Worm (Caenorhabditis elegans) whole organism, early embryonic: ENCODE data around the gene rps-29.

ENCODE experiments used
- B0310.2 ChIP-seq: sonication (generic microtip); optimal IDR thresholded peaks from 2 replicates; lab custom pipeline; 2016; ENCODE audit warnings: mild to moderate bottlenecking, missing genetic modification characterization, missing compliant biosample characterization
- F13C5.2 ChIP-seq: sonication (generic microtip); optimal IDR thresholded peaks from 2 replicates; lab custom pipeline; 2017; ENCODE audit warnings: mild to moderate bottlenecking, missing genetic modification characterization, inconsistent platforms, missing compliant biosample characterization
- aly-1 ChIP-seq: sonication (generic microtip); optimal IDR thresholded peaks from 2 replicates; lab custom pipeline; 2016; ENCODE audit warnings: missing genetic modification characterization, missing compliant biosample characterization
- ama-1 ChIP-seq: fragments of 150-350 bp; optimal IDR thresholded peaks from 2 replicates; lab custom pipeline; 2014
- ceh-36 ChIP-seq: sonication (generic microtip); optimal IDR thresholded peaks from 2 replicates; lab custom pipeline; 2016; ENCODE audit warnings: missing genetic modification characterization, inconsistent platforms, missing compliant biosample characterization
- ets-7 ChIP-seq: sonication (generic microtip); optimal IDR thresholded peaks from 2 replicates; lab custom pipeline; 2016; ENCODE audit warnings: missing genotype, missing genetic modification characterization, missing compliant biosample characterization
- flt-1 ChIP-seq: fragments of 200-800 bp; sonication (Bioruptor generic); IDR thresholded peaks from 2 replicates; pipeline ENCODE4 v1.3.6; 2022; ENCODE audit warnings: missing genetic modification characterization, missing compliant biosample characterization
- hmbx-1 ChIP-seq: sonication (generic microtip); optimal IDR thresholded peaks from 2 replicates; lab custom pipeline; 2016; ENCODE audit warnings: mild to moderate bottlenecking, missing genetic modification characterization, missing compliant biosample characterization
- hmg-4 ChIP-seq: fragments of 200-800 bp; sonication (Bioruptor generic); optimal IDR thresholded peaks from 2 replicates; lab custom pipeline; 2018; ENCODE audit warnings: mild to moderate bottlenecking, missing genetic modification characterization, missing compliant biosample characterization
- pes-1 ChIP-seq: fragments of 200-800 bp; sonication (Bioruptor generic); IDR thresholded peaks from 2 replicates; pipeline ENCODE4 v1.3.6; 2022; ENCODE audit warnings: missing genetic modification reagents, missing genetic modification characterization, missing compliant biosample characterization
- sea-1 ChIP-seq: fragments of 200-800 bp; sonication (Bioruptor generic); conservative IDR thresholded peaks from 2 replicates; pipeline ENCODE4 v1.3.6; 2022; ENCODE audit warnings: missing genetic modification characterization, missing compliant biosample characterization
- tbx-37 ChIP-seq: fragments of 200-800 bp; sonication (Bioruptor generic); conservative IDR thresholded peaks from 2 replicates; pipeline ENCODE4 v1.3.6; 2022; ENCODE audit warnings: missing genetic modification reagents, missing genetic modification characterization, missing compliant biosample characterization

ce11 chrIII:768528-768927 lies 25.6 kb upstream of the rps-29 start:
- TF ChIP-seq F13C5.2 (tag; lab: Kevin White, UChicago) (no peak), ama-1 (lab: Kevin White, UChicago) (no peak), tbx-37 (no peak), pes-1 (GFP tag; lab: Robert Waterston, UW) (no peak), sea-1 (GFP tag; lab: Robert Waterston, UW) (no peak), aly-1 (tag; lab: Kevin White, UChicago) (no peak), flt-1 (no peak), ceh-36 (tag; lab: Kevin White, UChicago) (no peak), ets-7 (tag; lab: Kevin White, UChicago) (no peak), hmg-4 (GFP tag; lab: Kevin White, UChicago) (no peak), hmbx-1 (tag; lab: Kevin White, UChicago) (no peak), B0310.2 (tag; lab: Kevin White, UChicago) (no peak)
